Fruit fly (Drosophila melanogaster) whole organism, embryonic: ENCODE data around the gene wb.

ENCODE experiments used
- CG1024 ChIP-seq: fragments of 200-800 bp; sonication (Bioruptor generic); IDR thresholded peaks from 2 replicates; pipeline ENCODE4 v1.3.6; 2022; ENCODE audit warnings: missing biosample characterization, missing genetic modification characterization
- CG10462 ChIP-seq: fragments of 200-800 bp; sonication (Bioruptor generic); optimal IDR thresholded peaks from 2 replicates; lab custom pipeline; 2016; ENCODE audit warnings: missing biosample characterization, missing genetic modification characterization
- CG12104 ChIP-seq: fragments of 200-800 bp; sonication (Bioruptor generic); optimal IDR thresholded peaks from 3 replicates; lab custom pipeline; 2016; ENCODE audit warnings: missing biosample characterization, missing genetic modification characterization
- CG12236 ChIP-seq: fragments of 200-800 bp; sonication (Bioruptor generic); optimal IDR thresholded peaks from 2 replicates; lab custom pipeline; 2016; ENCODE audit warnings: missing biosample characterization, missing genetic modification characterization
- CG14965 ChIP-seq: fragments of 200-800 bp; sonication (Bioruptor generic); optimal IDR thresholded peaks from 2 replicates; lab custom pipeline; 2016; ENCODE audit warnings: missing biosample characterization, missing genetic modification characterization, borderline replicate concordance
- CG1647 ChIP-seq: fragments of 200-800 bp; sonication (Bioruptor generic); optimal IDR thresholded peaks from 3 replicates; lab custom pipeline; 2016; ENCODE audit warnings: missing biosample characterization, missing genetic modification characterization
- CG17186 ChIP-seq: fragments of 200-800 bp; sonication (Bioruptor generic); optimal IDR thresholded peaks from 3 replicates; lab custom pipeline; 2017; ENCODE audit warnings: missing biosample characterization, missing genetic modification reagents, missing genetic modification characterization
- CG17328 ChIP-seq: fragments of 200-800 bp; sonication (Bioruptor generic); IDR thresholded peaks from 2 replicates; pipeline ENCODE4 v1.3.6; 2022; ENCODE audit warnings: missing biosample characterization, missing genetic modification characterization
- CG17612 ChIP-seq: fragments of 200-800 bp; sonication (Bioruptor generic); IDR thresholded peaks from 2 replicates; pipeline ENCODE4 v1.3.6; 2022; ENCODE audit warnings: missing biosample characterization, missing genetic modification characterization
- CG2129 ChIP-seq: fragments of 200-800 bp; sonication (Bioruptor generic); IDR thresholded peaks from 2 replicates; pipeline ENCODE4 v1.3.6; 2022; ENCODE audit warnings: missing biosample characterization, missing genetic modification characterization; ENCODE audit not compliant: partially characterized antibody
- CG2889 ChIP-seq: fragments of 200-800 bp; sonication (Bioruptor generic); IDR thresholded peaks from 3 replicates; pipeline ENCODE4 v1.3.6; 2022; ENCODE audit warnings: missing biosample characterization, missing genetic modification characterization
- CG34376 ChIP-seq: fragments of 200-800 bp; sonication (Bioruptor generic); optimal IDR thresholded peaks from 2 replicates; lab custom pipeline; 2018; ENCODE audit warnings: missing biosample characterization, mild to moderate bottlenecking, missing genetic modification characterization
- CG3726 ChIP-seq: fragments of 200-800 bp; sonication (Bioruptor generic); IDR thresholded peaks from 3 replicates; pipeline ENCODE4, ENCODE4 v1.3.6; 2022; ENCODE audit warnings: missing biosample characterization, missing genetic modification characterization
- CG4617 ChIP-seq: fragments of 200-800 bp; sonication (Bioruptor generic); optimal IDR thresholded peaks from 3 replicates; lab custom pipeline; 2016; ENCODE audit warnings: missing biosample characterization, missing genetic modification characterization, borderline replicate concordance
- CG7786 ChIP-seq: fragments of 200-800 bp; sonication (Bioruptor generic); optimal IDR thresholded peaks from 2 replicates; lab custom pipeline; 2016; ENCODE audit warnings: missing biosample characterization, missing genetic modification characterization
- CG7963 ChIP-seq: fragments of 200-800 bp; sonication (Bioruptor generic); IDR thresholded peaks from 3 replicates; pipeline ENCODE4 v1.3.6; 2022; ENCODE audit warnings: missing biosample characterization, missing genetic modification characterization; ENCODE audit not compliant: partially characterized antibody
- CG8290 ChIP-seq, 3 experiments: fragments of 200-800 bp; sonication (Bioruptor generic); optimal IDR thresholded peaks; 2 replicates each; lab custom pipeline; 2016 to 2019; ENCODE audit warnings: missing biosample characterization in 3 of 3, missing genetic modification characterization in 3 of 3, mild to moderate bottlenecking in 2 of 3, moderate library complexity in 1 of 3
- CG8924 ChIP-seq: fragments of 200-800 bp; optimal IDR thresholded peaks from 3 replicates; lab custom pipeline; 2019; ENCODE audit warnings: missing biosample characterization, mild to moderate bottlenecking, missing genetic modification characterization, moderate library complexity
- CG9932 ChIP-seq: fragments of 200-800 bp; sonication (Bioruptor generic); IDR thresholded peaks from 2 replicates; pipeline ENCODE4 v1.3.6; 2022; ENCODE audit warnings: missing biosample characterization, missing genetic modification characterization
- Camta ChIP-seq: fragments of 200-800 bp; sonication (Bioruptor generic); optimal IDR thresholded peaks from 2 replicates; lab custom pipeline; 2016; ENCODE audit warnings: missing biosample characterization, missing genetic modification characterization
- CkIIα-i1 ChIP-seq: fragments of 200-800 bp; sonication (Bioruptor generic); IDR thresholded peaks from 2 replicates; pipeline ENCODE4 v1.3.6; 2022; ENCODE audit warnings: missing biosample characterization, missing genetic modification characterization
- CoRest ChIP-seq: fragments of 200-800 bp; sonication (Bioruptor generic); optimal IDR thresholded peaks from 3 replicates; lab custom pipeline; 2018; ENCODE audit warnings: missing biosample characterization, mild to moderate bottlenecking, missing genetic modification characterization, moderate library complexity
- HHEX ChIP-seq: fragments of 200-800 bp; sonication (Bioruptor generic); optimal IDR thresholded peaks from 3 replicates; lab custom pipeline; 2017; ENCODE audit warnings: missing biosample characterization, mild to moderate bottlenecking, missing genetic modification characterization, missing genetic modification reagents
- Hr51 ChIP-seq, 2 experiments: fragments of 200-800 bp; sonication (Bioruptor generic); optimal IDR thresholded peaks; 2 replicates in 1 of 2; 3 replicates in 1 of 2; lab custom pipeline; 2016 to 2018; ENCODE audit warnings: missing biosample characterization in 2 of 2, missing genetic modification characterization in 2 of 2, mild to moderate bottlenecking in 1 of 2, moderate library complexity in 1 of 2
- Hsf ChIP-seq: fragments of 200-800 bp; sonication (Bioruptor generic); optimal IDR thresholded peaks from 3 replicates; lab custom pipeline; 2016; ENCODE audit warnings: missing biosample characterization, missing genetic modification characterization
- Lhr ChIP-seq: fragments of 200-800 bp; sonication (Bioruptor generic); optimal IDR thresholded peaks from 3 replicates; lab custom pipeline; 2017; ENCODE audit warnings: mild to moderate bottlenecking, missing biosample characterization, missing genetic modification reagents, missing genetic modification characterization
- Lpt ChIP-seq: fragments of >200 bp; optimal IDR thresholded peaks from 2 replicates; lab custom pipeline; 2018; ENCODE audit warnings: missing biosample characterization, missing genetic modification characterization
- Meics ChIP-seq: fragments of 200-800 bp; sonication (Bioruptor generic); optimal IDR thresholded peaks from 2 replicates; lab custom pipeline; 2017; ENCODE audit warnings: missing biosample characterization, mild to moderate bottlenecking, missing genetic modification characterization
- Rfx ChIP-seq: fragments of 200-800 bp; sonication (Bioruptor generic); IDR thresholded peaks from 2 replicates; pipeline ENCODE4 v1.3.6; 2022; ENCODE audit warnings: missing biosample characterization, missing genetic modification characterization
- az2 ChIP-seq: fragments of 200-800 bp; sonication (Bioruptor generic); optimal IDR thresholded peaks from 3 replicates; lab custom pipeline; 2016; ENCODE audit warnings: missing biosample characterization, missing genetic modification characterization
- bigmax ChIP-seq: fragments of 200-800 bp; sonication (Bioruptor generic); optimal IDR thresholded peaks from 2 replicates; lab custom pipeline; 2018; ENCODE audit warnings: missing biosample characterization, mild to moderate bottlenecking, missing genetic modification characterization
- chinmo ChIP-seq: fragments of 200-800 bp; sonication (Bioruptor generic); IDR thresholded peaks from 4 replicates; pipeline ENCODE4 v1.3.6; 2022; ENCODE audit warnings: missing biosample characterization, missing genetic modification characterization; ENCODE audit not compliant: partially characterized antibody
- gce ChIP-seq: fragments of 200-800 bp; sonication (Bioruptor generic); IDR thresholded peaks from 3 replicates; pipeline ENCODE4 v1.3.6; 2022; ENCODE audit warnings: missing biosample characterization, missing genetic modification characterization
- gfzf ChIP-seq: fragments of 200-800 bp; sonication (Bioruptor generic); optimal IDR thresholded peaks from 2 replicates; lab custom pipeline; 2016; ENCODE audit warnings: missing biosample characterization, mild to moderate bottlenecking, missing genetic modification characterization, moderate library complexity
- gt ChIP-seq: fragments of 200-800 bp; sonication (Bioruptor generic); IDR thresholded peaks from 2 replicates; pipeline ENCODE4 v1.3.6; 2022; ENCODE audit warnings: missing biosample characterization, missing genetic modification characterization
- jigr1 ChIP-seq: fragments of 200-800 bp; sonication (Bioruptor generic); IDR thresholded peaks from 3 replicates; pipeline ENCODE4 v1.3.6; 2022; ENCODE audit warnings: missing biosample characterization, missing genetic modification characterization
- jing ChIP-seq: fragments of 200-800 bp; sonication (Bioruptor generic); optimal IDR thresholded peaks from 2 replicates; lab custom pipeline; 2018; ENCODE audit warnings: missing biosample characterization, mild to moderate bottlenecking, missing genetic modification characterization
- maf-S ChIP-seq: fragments of 200-800 bp; sonication (Bioruptor generic); optimal IDR thresholded peaks from 2 replicates; lab custom pipeline; 2016; ENCODE audit warnings: missing biosample characterization, missing genetic modification characterization
- mirr ChIP-seq: fragments of 200-800 bp; sonication (Bioruptor generic); optimal IDR thresholded peaks from 3 replicates; lab custom pipeline; 2018; ENCODE audit warnings: missing biosample characterization, mild to moderate bottlenecking, missing genetic modification characterization
- ranshi ChIP-seq: fragments of 200-800 bp; sonication (Bioruptor generic); IDR thresholded peaks from 2 replicates; pipeline ENCODE4 v1.3.6; 2022; ENCODE audit warnings: missing biosample characterization, missing genetic modification characterization
- shn ChIP-seq: fragments of 200-800 bp; sonication (Bioruptor generic); optimal IDR thresholded peaks from 3 replicates; lab custom pipeline; 2016; ENCODE audit warnings: missing biosample characterization, missing genetic modification characterization
- slp2 ChIP-seq: fragments of 200-800 bp; sonication (Bioruptor generic); optimal IDR thresholded peaks from 2 replicates; lab custom pipeline; 2016; ENCODE audit warnings: missing biosample characterization, missing genetic modification characterization
- so ChIP-seq: fragments of 200-800 bp; sonication (Bioruptor generic); IDR thresholded peaks from 3 replicates; pipeline ENCODE4 v1.3.6; 2022; ENCODE audit warnings: missing biosample characterization, missing genetic modification characterization
- sob ChIP-seq: fragments of 200-800 bp; sonication (Bioruptor generic); IDR thresholded peaks from 2 replicates; pipeline ENCODE4 v1.3.6; 2022; ENCODE audit warnings: missing biosample characterization, missing genetic modification characterization
- tin ChIP-seq: fragments of 200-800 bp; sonication (Bioruptor generic); optimal IDR thresholded peaks from 3 replicates; lab custom pipeline; 2016; ENCODE audit warnings: missing biosample characterization, missing genetic modification characterization
- twi ChIP-seq: fragments of 200-800 bp; optimal IDR thresholded peaks from 2 replicates; lab custom pipeline; 2019; ENCODE audit warnings: missing biosample characterization, mild to moderate bottlenecking, missing genetic modification characterization, moderate library complexity
- unpg ChIP-seq: fragments of 200-800 bp; sonication (Bioruptor generic); optimal IDR thresholded peaks from 3 replicates; lab custom pipeline; 2018; ENCODE audit warnings: missing biosample characterization, mild to moderate bottlenecking, missing genetic modification characterization, moderate library complexity
- vnd ChIP-seq: fragments of 200-800 bp; sonication (Bioruptor generic); IDR thresholded peaks from 3 replicates; pipeline ENCODE4 v1.3.6; 2022; ENCODE audit warnings: missing biosample characterization, missing genetic modification characterization; ENCODE audit not compliant: partially characterized antibody
- wek ChIP-seq: fragments of 200-800 bp; sonication (Bioruptor generic); optimal IDR thresholded peaks from 3 replicates; lab custom pipeline; 2018; ENCODE audit warnings: missing biosample characterization, mild to moderate bottlenecking, missing genetic modification characterization, moderate library complexity
- wor ChIP-seq: fragments of 200-800 bp; sonication (Bioruptor generic); IDR thresholded peaks from 2 replicates; pipeline ENCODE4 v1.3.6; 2022; ENCODE audit warnings: missing biosample characterization, missing genetic modification characterization
- yki ChIP-seq: fragments of >200 bp; optimal IDR thresholded peaks from 3 replicates; lab custom pipeline; 2018

wb gene

DNA sequence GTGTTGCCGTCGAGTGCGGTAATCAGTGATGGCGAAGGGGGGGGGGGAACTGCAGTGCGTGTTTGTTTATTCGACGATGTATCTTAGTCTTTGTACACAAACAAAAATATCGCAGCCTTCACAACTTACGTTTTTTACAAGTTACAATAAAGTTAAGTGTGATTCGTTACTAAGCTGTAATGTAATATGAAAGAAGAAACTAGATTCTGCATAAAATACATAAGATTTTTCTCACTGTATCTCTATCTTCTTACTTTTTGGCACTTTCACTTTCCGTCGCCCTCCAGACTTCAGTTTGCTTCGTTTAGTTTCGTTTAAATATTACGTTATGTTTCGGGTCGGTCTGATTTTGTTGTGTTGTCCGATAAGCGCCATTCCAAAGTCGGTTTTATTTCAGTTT lies 17.3 kb upstream of the wb start (continued):
- no peak for TF ChIP-seq wek (GFP tag; lab: Kevin White, UChicago)
- no peak for TF ChIP-seq CG3726 (GFP tag; lab: Robert Waterston, UW)
- TF ChIP-seq unpg (GFP tag; lab: Kevin White, UChicago), result peak; percentile 74
- TF ChIP-seq CG8924, result peak; percentile 64
- TF ChIP-seq Hr51 (GFP tag; optimal IDR thresholded peaks at IDR 0.05; lab: Kevin White, UChicago), result peak in 1 of 2 experiments; percentile 54
- TF ChIP-seq gt (GFP tag; lab: Robert Waterston, UW), result no peak
- no peak for TF ChIP-seq maf-S (GFP tag; lab: Kevin White, UChicago)
- no peak for TF ChIP-seq CG9932 (GFP tag; lab: Robert Waterston, UW)
- TF ChIP-seq twi (tag; lab: Kevin White, UChicago), result no peak
- TF ChIP-seq bigmax (GFP tag; lab: Kevin White, UChicago), result no peak
- TF ChIP-seq jing (GFP tag; lab: Kevin White, UChicago), result peak; percentile 51
- TF ChIP-seq CG7786 (GFP tag; lab: Kevin White, UChicago), result no peak
- TF ChIP-seq shn (GFP tag; lab: Kevin White, UChicago), result no peak
- TF ChIP-seq CG17186, result no peak
- no peak for TF ChIP-seq gfzf (GFP tag; lab: Kevin White, UChicago)
- no peak for TF ChIP-seq CG12236 (GFP tag; lab: Kevin White, UChicago)
- no peak for TF ChIP-seq CG12104 (GFP tag; lab: Kevin White, UChicago)
- TF ChIP-seq CG17612 (GFP tag; lab: Robert Waterston, UW), result no peak
- no peak for TF ChIP-seq so
- TF ChIP-seq Camta (GFP tag; lab: Kevin White, UChicago), result peak; percentile 28
- TF ChIP-seq Lhr (GFP tag; lab: Kevin White, UChicago), result peak; percentile 21
- peak; percentile 79 for TF ChIP-seq CG17328 (GFP tag; lab: Robert Waterston, UW)
- no peak for TF ChIP-seq vnd (GFP tag; lab: Robert Waterston, UW)
- peak; percentile 12; the same call in 1 of the 2 replicates for TF ChIP-seq sob
- peak; percentile 46; the same call in 1 of the 2 replicates for TF ChIP-seq CG1024 (GFP tag; lab: Robert Waterston, UW)
- TF ChIP-seq mirr (GFP tag; lab: Kevin White, UChicago), result no peak
- TF ChIP-seq Lpt (GFP tag; lab: Kevin White, UChicago), result no peak
- TF ChIP-seq ranshi (GFP tag; lab: Robert Waterston, UW), result peak; percentile 38
- no peak for TF ChIP-seq CG7963 (GFP tag; lab: Robert Waterston, UW)
- TF ChIP-seq Meics (GFP tag; lab: Kevin White, UChicago), result no peak
- peak; percentile 24 for TF ChIP-seq slp2 (GFP tag; lab: Kevin White, UChicago)
- TF ChIP-seq CoRest (tag; lab: Kevin White, UChicago), result peak; percentile 48
- no peak for TF ChIP-seq yki (lab: Kevin White, UChicago)
- TF ChIP-seq CG1647 (GFP tag; lab: Kevin White, UChicago), result no peak
- TF ChIP-seq CG2889 (GFP tag; lab: Robert Waterston, UW), result no peak
- no peak for TF ChIP-seq CkIIα-i1 (GFP tag; lab: Robert Waterston, UW)
- peak; percentile 64 for TF ChIP-seq az2 (GFP tag; lab: Kevin White, UChicago)
- peak; percentile 45 for TF ChIP-seq tin (GFP tag; lab: Kevin White, UChicago)
- no peak for TF ChIP-seq CG10462
- no peak for TF ChIP-seq CG2129 (GFP tag; lab: Robert Waterston, UW)
- TF ChIP-seq HHEX, result peak; percentile 16
- no peak for TF ChIP-seq chinmo
- peak; percentile 18 for TF ChIP-seq Hsf (GFP tag; lab: Kevin White, UChicago)
- TF ChIP-seq wor (GFP tag; lab: Robert Waterston, UW), result peak; percentile 54
- TF ChIP-seq CG8290 (GFP tag; optimal IDR thresholded peaks at IDR 0.05; lab: Kevin White, UChicago), result no peak
- no peak for TF ChIP-seq CG8290 (tag; optimal IDR thresholded peaks at IDR 0.05; lab: Kevin White, UChicago)
- no peak for TF ChIP-seq Rfx
- 0 out of 3 replicates have a peak, but pooled peaks have one; percentile 58 for TF ChIP-seq gce (GFP tag; lab: Robert Waterston, UW)
- no peak for TF ChIP-seq CG34376 (GFP tag; lab: Kevin White, UChicago)
- no peak for TF ChIP-seq CG4617 (GFP tag; lab: Kevin White, UChicago)
- no peak for TF ChIP-seq CG14965 (GFP tag; lab: Kevin White, UChicago)
- TF ChIP-seq jigr1 (GFP tag; lab: Robert Waterston, UW), result peak; percentile 27; the same call in 1 of the 3 replicates
